Worm (Caenorhabditis elegans) whole organism, midembryonic: ENCODE data around the gene ule-5.

Experiments used
- flt-1 ChIP-seq: fragments of 200-800 bp; sonication (Bioruptor generic); IDR thresholded peaks from 2 replicates; pipeline ENCODE4 v1.3.6; 2022; ENCODE audit warnings: missing genetic modification characterization, missing compliant biosample characterization
- klf-2 ChIP-seq: fragments of 200-800 bp; sonication (Bioruptor generic); conservative IDR thresholded peaks from 2 replicates; pipeline ENCODE4 v1.3.6; 2022; ENCODE audit warnings: missing genetic modification reagents, missing genetic modification characterization, missing compliant biosample characterization
- med-1 ChIP-seq: sonication (generic microtip); optimal IDR thresholded peaks from 2 replicates; lab custom pipeline; 2017; ENCODE audit warnings: missing genetic modification characterization, mild to moderate bottlenecking, missing compliant biosample characterization, antibody characterized with exemption, missing genetic modification reagents; ENCODE audit not compliant: insufficient read depth
- ref-1 ChIP-seq: fragments of 200-800 bp; sonication (Bioruptor generic); conservative IDR thresholded peaks from 2 replicates; pipeline ENCODE4 v1.3.6; 2022; ENCODE audit warnings: missing genetic modification reagents, missing genetic modification characterization, missing compliant biosample characterization
- ztf-29 ChIP-seq: fragments of 200-800 bp; sonication (Bioruptor generic); IDR thresholded peaks from 2 replicates; pipeline ENCODE4 v1.3.6; 2022; ENCODE audit warnings: missing genetic modification reagents, missing genetic modification characterization, missing compliant biosample characterization

- no peak for TF ChIP-seq klf-2 (GFP tag; lab: Robert Waterston, UW)
- no peak for TF ChIP-seq ztf-29 (GFP tag; lab: Robert Waterston, UW)
- TF ChIP-seq ref-1 (GFP tag; lab: Robert Waterston, UW) = no peak
- no peak for TF ChIP-seq med-1 (GFP tag; lab: Kevin White, UChicago)
- TF ChIP-seq flt-1 = no peak
Measured at ce11 chrX:11906626-11907025, 23.7 kb downstream of the ule-5 start.
